Worm (Caenorhabditis elegans) whole organism, mixed stage, embryonic: Measurements from ENCODE around the gene C25F9.2.

Source experiments
- M03D4.4 ChIP-seq: sonication (generic microtip); optimal IDR thresholded peaks from 2 replicates; lab custom pipeline; 2017; ENCODE audit warnings: mild to moderate bottlenecking, missing genetic modification characterization, missing compliant biosample characterization
- bed-3 ChIP-seq: fragments of 200-800 bp; sonication (Bioruptor generic); optimal IDR thresholded peaks from 3 replicates; lab custom pipeline; 2018; ENCODE audit warnings: mild to moderate bottlenecking, missing genetic modification characterization, moderate library complexity, missing compliant biosample characterization
- blmp-1 ChIP-seq: fragments of 150-350 bp; optimal IDR thresholded peaks from 2 replicates; lab custom pipeline; 2014; ENCODE audit warnings: missing biosample characterization, missing genetic modification characterization
- ceh-39 ChIP-seq: fragments of 150-350 bp; optimal IDR thresholded peaks from 2 replicates; lab custom pipeline; 2014; ENCODE audit warnings: missing biosample characterization, missing genetic modification characterization
- ceh-43 ChIP-seq: fragments of 200-800 bp; sonication (Bioruptor generic); optimal IDR thresholded peaks from 2 replicates; lab custom pipeline; 2018; ENCODE audit warnings: mild to moderate bottlenecking, missing genetic modification characterization, moderate library complexity, missing compliant biosample characterization
- ceh-83 ChIP-seq: fragments of 200-800 bp; sonication (Bioruptor generic); optimal IDR thresholded peaks from 2 replicates; lab custom pipeline; 2018; ENCODE audit warnings: mild to moderate bottlenecking, missing genetic modification characterization, missing compliant biosample characterization
- ces-1 ChIP-seq: fragments of 150-350 bp; optimal IDR thresholded peaks from 2 replicates; lab custom pipeline; 2014; ENCODE audit warnings: missing biosample characterization, missing genetic modification reagents, missing genetic modification characterization
- cnd-1 ChIP-seq: fragments of 200-800 bp; sonication (Bioruptor generic); optimal IDR thresholded peaks from 2 replicates; lab custom pipeline; 2018; ENCODE audit warnings: mild to moderate bottlenecking, missing genetic modification characterization, missing compliant biosample characterization
- drap-1 ChIP-seq: fragments of 200-800 bp; sonication (Bioruptor generic); optimal IDR thresholded peaks from 3 replicates; lab custom pipeline; 2018; ENCODE audit warnings: mild to moderate bottlenecking, missing genetic modification characterization, missing compliant biosample characterization
- elt-1 ChIP-seq: sonication (generic microtip); optimal IDR thresholded peaks from 2 replicates; lab custom pipeline; 2017; ENCODE audit warnings: missing genetic modification characterization, mild to moderate bottlenecking, missing compliant biosample characterization, antibody characterized with exemption, moderate library complexity, borderline replicate concordance; ENCODE audit not compliant: insufficient read depth
- elt-3 ChIP-seq: fragments of 150-350 bp; optimal IDR thresholded peaks from 2 replicates; lab custom pipeline; 2014; ENCODE audit warnings: missing biosample characterization, missing genetic modification characterization
- flh-1 ChIP-seq: fragments of 200-800 bp; sonication (Bioruptor generic); optimal IDR thresholded peaks from 2 replicates; lab custom pipeline; 2018; ENCODE audit warnings: mild to moderate bottlenecking, missing genetic modification characterization, moderate library complexity, missing compliant biosample characterization
- ham-2 ChIP-seq: fragments of 200-800 bp; sonication (Bioruptor generic); optimal IDR thresholded peaks from 2 replicates; lab custom pipeline; 2018; ENCODE audit warnings: mild to moderate bottlenecking, missing genetic modification characterization, missing compliant biosample characterization
- hlh-1 ChIP-seq: fragments of 150-350 bp; optimal IDR thresholded peaks from 2 replicates; lab custom pipeline; 2014; ENCODE audit warnings: missing biosample characterization, missing genetic modification reagents, missing genetic modification characterization
- lin-13 ChIP-seq: fragments of 150-350 bp; optimal IDR thresholded peaks from 2 replicates; lab custom pipeline; 2014; ENCODE audit warnings: missing biosample characterization, missing genetic modification characterization
- lin-32 ChIP-seq: fragments of 200-800 bp; sonication (Bioruptor generic); optimal IDR thresholded peaks from 2 replicates; lab custom pipeline; 2018; ENCODE audit warnings: mild to moderate bottlenecking, missing genetic modification characterization, missing compliant biosample characterization
- lsy-2 ChIP-seq: fragments of 150-350 bp; optimal IDR thresholded peaks from 2 replicates; lab custom pipeline; 2014; ENCODE audit warnings: missing biosample characterization, missing genetic modification characterization
- mab-5 ChIP-seq: fragments of 150-350 bp; optimal IDR thresholded peaks from 2 replicates; lab custom pipeline; 2014; ENCODE audit warnings: missing biosample characterization, missing genetic modification characterization
- mep-1 ChIP-seq: fragments of 150-350 bp; optimal IDR thresholded peaks from 2 replicates; lab custom pipeline; 2017; ENCODE audit warnings: missing biosample characterization, missing genetic modification reagents, missing genetic modification characterization, inconsistent platforms
- mls-2 ChIP-seq: sonication (generic microtip); optimal IDR thresholded peaks from 2 replicates; lab custom pipeline; 2016; ENCODE audit warnings: mild to moderate bottlenecking, missing genetic modification characterization, moderate library complexity, missing compliant biosample characterization
- nhr-12 ChIP-seq: fragments of 150-350 bp; optimal IDR thresholded peaks from 2 replicates; lab custom pipeline; 2014; ENCODE audit warnings: missing biosample characterization, missing genetic modification characterization
- nhr-2 ChIP-seq: fragments of 150-350 bp; optimal IDR thresholded peaks from 2 replicates; lab custom pipeline; 2014; ENCODE audit warnings: missing biosample characterization, missing genetic modification characterization
- nhr-237 ChIP-seq: fragments of 150-350 bp; optimal IDR thresholded peaks from 2 replicates; lab custom pipeline; 2014; ENCODE audit warnings: missing biosample characterization, missing genetic modification characterization
- nhr-76 ChIP-seq: sonication (generic microtip); optimal IDR thresholded peaks from 2 replicates; lab custom pipeline; 2017; ENCODE audit warnings: missing biosample characterization, missing genetic modification characterization
- pha-4 ChIP-seq: fragments of 150-350 bp; optimal IDR thresholded peaks from 2 replicates; lab custom pipeline; 2018; ENCODE audit warnings: missing biosample characterization, missing genetic modification reagents, missing genetic modification characterization
- snpc-4 ChIP-seq: fragments of 150-350 bp; optimal IDR thresholded peaks from 2 replicates; lab custom pipeline; 2014; ENCODE audit warnings: missing biosample characterization, missing genetic modification characterization
- sptf-1 ChIP-seq: sonication (generic microtip); optimal IDR thresholded peaks from 2 replicates; lab custom pipeline; 2017; ENCODE audit warnings: mild to moderate bottlenecking, missing genetic modification characterization, moderate library complexity, missing compliant biosample characterization
- tbx-8 ChIP-seq: fragments of 200-800 bp; sonication (Bioruptor generic); optimal IDR thresholded peaks from 2 replicates; lab custom pipeline; 2018; ENCODE audit warnings: mild to moderate bottlenecking, missing genetic modification characterization, moderate library complexity, missing compliant biosample characterization
- unc-120 ChIP-seq: sonication (generic microtip); optimal IDR thresholded peaks from 2 replicates; lab custom pipeline; 2017; ENCODE audit warnings: missing genetic modification characterization, missing compliant biosample characterization; ENCODE audit not compliant: poor library complexity, severe bottlenecking
- unc-39 ChIP-seq: fragments of 150-350 bp; optimal IDR thresholded peaks from 2 replicates; lab custom pipeline; 2014; ENCODE audit warnings: missing biosample characterization, missing genetic modification characterization
- unc-62 ChIP-seq: fragments of 150-350 bp; optimal IDR thresholded peaks from 2 replicates; lab custom pipeline; 2014; ENCODE audit warnings: missing biosample characterization, missing genetic modification reagents, missing genetic modification characterization
- zip-8 ChIP-seq: fragments of 150-350 bp; optimal IDR thresholded peaks from 2 replicates; lab custom pipeline; 2014; ENCODE audit warnings: missing biosample characterization, missing genetic modification characterization
- ztf-11 ChIP-seq: fragments of 150-350 bp; optimal IDR thresholded peaks from 2 replicates; lab custom pipeline; 2014; ENCODE audit warnings: missing biosample characterization, missing genetic modification characterization

C25F9.2 gene

ce11 chrV:19448805-19449204 lies 27.5 kb downstream of the C25F9.2 start, which contains the start of gene M04C3.2:
Gene M04C3.2, minus strand, starts transcription at chrV:19448905.
- no peak for TF ChIP-seq M03D4.4 (tag; lab: Kevin White, UChicago)
- no peak for TF ChIP-seq ceh-83 (GFP tag; lab: Kevin White, UChicago)
- no peak for TF ChIP-seq lsy-2 (tag; lab: Kevin White, UChicago)
- no peak for TF ChIP-seq mab-5 (tag; lab: Kevin White, UChicago)
- TF ChIP-seq nhr-76: no peak

- TF ChIP-seq mls-2 (tag; lab: Kevin White, UChicago) (no peak), snpc-4 (tag; lab: Kevin White, UChicago) (no peak), pha-4 (tag; lab: Kevin White, UChicago) (no peak), lsy-2 (tag; lab: Kevin White, UChicago) (no peak), ceh-83 (GFP tag; lab: Kevin White, UChicago) (no peak), sptf-1 (no peak), blmp-1 (tag; lab: Kevin White, UChicago) (no peak), nhr-76 (no peak), ham-2 (GFP tag; lab: Kevin White, UChicago) (no peak), nhr-2 (tag; lab: Kevin White, UChicago) (no peak), ceh-39 (tag; lab: Kevin White, UChicago) (no peak), ceh-43 (no peak), ces-1 (GFP tag; lab: Kevin White, UChicago) (no peak)
- TF ChIP-seq, all 35 proteins: peak for 0
These were observed 28.3 kb downstream of the C25F9.2 start, which contains the start of gene M04C3.5 for ce11 chrV:19449544-19449943. Gene M04C3.5, plus strand, starts transcription at chrV:19449733.

- TF ChIP-seq zip-8 (tag; lab: Kevin White, UChicago): no peak
These were observed 34.4 kb downstream of the C25F9.2 start, which contains the start of the genes Y43F8B.13 and Y43F8B.14 for ce11 chrV:19455650-19456049. Gene Y43F8B.13, plus strand, starts transcription at chrV:19455950. Gene Y43F8B.14, minus strand, starts transcription at chrV:19455971.

ce11 chrV:19457120-19457519 lies 35.8 kb downstream of the C25F9.2 start, which contains the start of gene Y43F8B.24:
Gene Y43F8B.24, plus strand, starts transcription at chrV:19457420.
- TF ChIP-seq elt-1 (no peak), ztf-11 (tag; lab: Kevin White, UChicago) (no peak), pha-4 (tag; lab: Kevin White, UChicago) (no peak)

- TF ChIP-seq hlh-1 (tag; lab: Kevin White, UChicago) (no peak), zip-8 (tag; lab: Kevin White, UChicago) (no peak), nhr-12 (tag; lab: Kevin White, UChicago) (no peak), flh-1 (no peak), lin-32 (GFP tag; lab: Kevin White, UChicago) (no peak), nhr-2 (tag; lab: Kevin White, UChicago) (no peak), drap-1 (GFP tag; lab: Kevin White, UChicago) (no peak), M03D4.4 (tag; lab: Kevin White, UChicago) (no peak), ces-1 (GFP tag; lab: Kevin White, UChicago) (no peak), elt-3 (tag; lab: Kevin White, UChicago) (no peak), unc-39 (no peak), elt-1 (no peak), unc-62 (no peak)
These were observed 40.7 kb downstream of the C25F9.2 start, which contains the start of gene Y43F8B.15 for ce11 chrV:19462020-19462419. Gene Y43F8B.15, minus strand, starts transcription at chrV:19462120.

ce11 chrV:19462612-19463011 lies 41.3 kb downstream of the C25F9.2 start, which contains the start of gene Y43F8B.25:
Gene Y43F8B.25, plus strand, starts transcription at chrV:19462912.
- TF ChIP-seq elt-3 (tag; lab: Kevin White, UChicago): no peak
- TF ChIP-seq ceh-83 (GFP tag; lab: Kevin White, UChicago): no peak
- TF ChIP-seq elt-1: no peak
- no peak for TF ChIP-seq lin-32 (GFP tag; lab: Kevin White, UChicago)
- TF ChIP-seq flh-1: no peak
- no peak for TF ChIP-seq nhr-237 (tag; lab: Kevin White, UChicago)
- no peak for TF ChIP-seq unc-39
- no peak for TF ChIP-seq mls-2 (tag; lab: Kevin White, UChicago)
- TF ChIP-seq mep-1 (tag; lab: Kevin White, UChicago): no peak
- no peak for TF ChIP-seq M03D4.4 (tag; lab: Kevin White, UChicago)
- no peak for TF ChIP-seq ceh-43
- no peak for TF ChIP-seq unc-62
- no peak for TF ChIP-seq sptf-1
- TF ChIP-seq unc-120: no peak
- no peak for TF ChIP-seq tbx-8 (GFP tag; lab: Kevin White, UChicago)
- TF ChIP-seq bed-3: no peak
- no peak for TF ChIP-seq ztf-11 (tag; lab: Kevin White, UChicago)
- no peak for TF ChIP-seq lin-13 (tag; lab: Kevin White, UChicago)
- no peak for TF ChIP-seq cnd-1 (tag; lab: Kevin White, UChicago)
